Fruit fly (Drosophila melanogaster) whole organism, embryonic: Measurements from ENCODE around the gene TfIIS.

ENCODE experiments used
- CG10147 ChIP-seq: fragments of 200-800 bp; sonication (Bioruptor generic); optimal IDR thresholded peaks from 2 replicates; lab custom pipeline; 2019; ENCODE audit warnings: missing biosample characterization, mild to moderate bottlenecking, missing genetic modification characterization, moderate library complexity
- CG10431 ChIP-seq: fragments of 200-800 bp; sonication (Bioruptor generic); optimal IDR thresholded peaks from 3 replicates; lab custom pipeline; 2018; ENCODE audit warnings: missing biosample characterization, mild to moderate bottlenecking, missing genetic modification characterization
- CG11085 ChIP-seq: fragments of 200-800 bp; sonication (Bioruptor generic); IDR thresholded peaks from 2 replicates; pipeline ENCODE4 v1.3.6; 2022; ENCODE audit warnings: missing biosample characterization, missing genetic modification characterization
- CG11093 ChIP-seq: fragments of 200-800 bp; sonication (Bioruptor generic); IDR thresholded peaks from 3 replicates; pipeline ENCODE4 v1.3.6; 2022; ENCODE audit warnings: missing biosample characterization, missing genetic modification characterization
- CG13424 ChIP-seq: fragments of 200-800 bp; sonication (Bioruptor generic); optimal IDR thresholded peaks from 2 replicates; lab custom pipeline; 2019; ENCODE audit warnings: missing biosample characterization, mild to moderate bottlenecking, missing genetic modification characterization, moderate library complexity
- CG16863 ChIP-seq: fragments of 200-800 bp; sonication (Bioruptor generic); optimal IDR thresholded peaks from 3 replicates; lab custom pipeline; 2016; ENCODE audit warnings: missing biosample characterization, missing genetic modification characterization
- CG17328 ChIP-seq: fragments of 200-800 bp; sonication (Bioruptor generic); IDR thresholded peaks from 2 replicates; pipeline ENCODE4 v1.3.6; 2022; ENCODE audit warnings: missing biosample characterization, missing genetic modification characterization
- CG2875 ChIP-seq: fragments of 200-800 bp; sonication (Bioruptor generic); optimal IDR thresholded peaks from 2 replicates; lab custom pipeline; 2017; ENCODE audit warnings: missing biosample characterization, mild to moderate bottlenecking, missing genetic modification characterization, missing genetic modification reagents
- CG4282 ChIP-seq: fragments of 200-800 bp; sonication (Bioruptor generic); optimal IDR thresholded peaks from 2 replicates; lab custom pipeline; 2016; ENCODE audit warnings: missing biosample characterization, missing genetic modification characterization
- CG4730 ChIP-seq: fragments of 200-800 bp; sonication (Bioruptor generic); IDR thresholded peaks from 2 replicates; pipeline ENCODE4 v1.3.6; 2022; ENCODE audit warnings: missing biosample characterization, missing genetic modification characterization
- CG4820 ChIP-seq: fragments of 200-800 bp; sonication (Bioruptor generic); optimal IDR thresholded peaks from 3 replicates; lab custom pipeline; 2016; ENCODE audit warnings: missing biosample characterization, missing genetic modification characterization
- CG7372 ChIP-seq: fragments of 200-800 bp; sonication (Bioruptor generic); IDR thresholded peaks from 2 replicates; pipeline ENCODE4 v1.3.6; 2022; ENCODE audit warnings: missing biosample characterization, missing genetic modification characterization
- CG7745 ChIP-seq: fragments of 200-800 bp; sonication (Bioruptor generic); optimal IDR thresholded peaks from 2 replicates; lab custom pipeline; 2018; ENCODE audit warnings: missing biosample characterization, mild to moderate bottlenecking, missing genetic modification characterization, moderate library complexity
- CG8290 ChIP-seq, 3 experiments: fragments of 200-800 bp; sonication (Bioruptor generic); optimal IDR thresholded peaks; 2 replicates each; lab custom pipeline; 2016 to 2019; ENCODE audit warnings: missing biosample characterization in 3 of 3, missing genetic modification characterization in 3 of 3, mild to moderate bottlenecking in 2 of 3, moderate library complexity in 1 of 3
- CG8478 ChIP-seq: fragments of >200 bp; optimal IDR thresholded peaks from 2 replicates; lab custom pipeline; 2018
- CG9215 ChIP-seq: fragments of 200-800 bp; sonication (Bioruptor generic); IDR thresholded peaks from 2 replicates; pipeline ENCODE4 v1.3.6; 2022; ENCODE audit warnings: missing biosample characterization, missing genetic modification characterization
- CG9727 ChIP-seq: fragments of 200-800 bp; sonication (Bioruptor generic); optimal IDR thresholded peaks from 3 replicates; lab custom pipeline; 2017; ENCODE audit warnings: missing biosample characterization, mild to moderate bottlenecking, missing genetic modification characterization
- Dip3 ChIP-seq: fragments of 200-800 bp; sonication (Bioruptor generic); optimal IDR thresholded peaks from 3 replicates; lab custom pipeline; 2016; ENCODE audit warnings: missing biosample characterization, missing genetic modification characterization
- H15 ChIP-seq: fragments of 200-800 bp; sonication (Bioruptor generic); IDR thresholded peaks from 3 replicates; pipeline ENCODE4 v1.3.6; 2022; ENCODE audit warnings: missing biosample characterization, missing genetic modification characterization
- H2.0 ChIP-seq: fragments of 200-800 bp; sonication (Bioruptor generic); IDR thresholded peaks from 2 replicates; pipeline ENCODE4 v1.3.6; 2022; ENCODE audit warnings: missing biosample characterization, missing genetic modification characterization
- Hmx ChIP-seq: fragments of 200-800 bp; sonication (Bioruptor generic); optimal IDR thresholded peaks from 2 replicates; lab custom pipeline; 2016; ENCODE audit warnings: missing biosample characterization, missing genetic modification characterization
- MTF-1 ChIP-seq: fragments of 200-800 bp; sonication (Bioruptor generic); optimal IDR thresholded peaks from 2 replicates; lab custom pipeline; 2018; ENCODE audit warnings: missing biosample characterization, mild to moderate bottlenecking, missing genetic modification characterization, borderline replicate concordance
- Mad ChIP-seq: fragments of 200-800 bp; sonication (Bioruptor generic); optimal IDR thresholded peaks from 2 replicates; lab custom pipeline; 2016; ENCODE audit warnings: missing biosample characterization, missing genetic modification characterization
- NK7.1 ChIP-seq: fragments of 200-800 bp; sonication (Bioruptor generic); optimal IDR thresholded peaks from 3 replicates; lab custom pipeline; 2016; ENCODE audit warnings: missing biosample characterization, missing genetic modification characterization
- Neu2 ChIP-seq: fragments of 200-800 bp; sonication (Bioruptor generic); optimal IDR thresholded peaks from 3 replicates; lab custom pipeline; 2016; ENCODE audit warnings: missing biosample characterization, missing genetic modification characterization, borderline replicate concordance
- Opbp ChIP-seq: fragments of 200-800 bp; sonication (Bioruptor generic); IDR thresholded peaks from 3 replicates; pipeline ENCODE4 v1.3.6; 2022; ENCODE audit warnings: missing biosample characterization, missing genetic modification characterization; ENCODE audit not compliant: partially characterized antibody
- PHDP ChIP-seq: fragments of 200-800 bp; sonication (Bioruptor generic); optimal IDR thresholded peaks from 3 replicates; lab custom pipeline; 2018; ENCODE audit warnings: missing biosample characterization, mild to moderate bottlenecking, missing genetic modification characterization, moderate library complexity
- Six4 ChIP-seq: fragments of 200-800 bp; sonication (Bioruptor generic); optimal IDR thresholded peaks from 2 replicates; lab custom pipeline; 2016; ENCODE audit warnings: missing biosample characterization, missing genetic modification characterization
- Sry-δ ChIP-seq: fragments of 200-800 bp; sonication (Bioruptor generic); optimal IDR thresholded peaks from 2 replicates; lab custom pipeline; 2016; ENCODE audit warnings: missing biosample characterization, missing genetic modification characterization
- Ssrp ChIP-seq: fragments of 200-800 bp; sonication (Bioruptor generic); optimal IDR thresholded peaks from 2 replicates; lab custom pipeline; 2018; ENCODE audit warnings: missing biosample characterization, mild to moderate bottlenecking, missing genetic modification characterization, moderate library complexity
- YL-1 ChIP-seq: fragments of 200-800 bp; sonication (Bioruptor generic); optimal IDR thresholded peaks from 3 replicates; lab custom pipeline; 2017; ENCODE audit warnings: missing biosample characterization, mild to moderate bottlenecking, missing genetic modification characterization
- al ChIP-seq: fragments of 200-800 bp; sonication (Bioruptor generic); IDR thresholded peaks from 2 replicates; pipeline ENCODE4 v1.3.6; 2022; ENCODE audit warnings: missing biosample characterization, missing genetic modification characterization
- bcd ChIP-seq: fragments of 200-800 bp; sonication (Bioruptor generic); optimal IDR thresholded peaks from 2 replicates; lab custom pipeline; 2017; ENCODE audit warnings: missing biosample characterization, mild to moderate bottlenecking, missing genetic modification characterization
- caup ChIP-seq: fragments of 200-800 bp; sonication (Bioruptor generic); optimal IDR thresholded peaks from 3 replicates; lab custom pipeline; 2017; ENCODE audit warnings: missing biosample characterization, mild to moderate bottlenecking, missing genetic modification characterization, moderate library complexity; ENCODE audit not compliant: severe bottlenecking
- chif ChIP-seq, 2 experiments: fragments of 200-800 bp; sonication (Bioruptor generic); optimal IDR thresholded peaks; 3 replicates each; lab custom pipeline; 2016; ENCODE audit warnings: missing biosample characterization in 2 of 2, missing genetic modification characterization in 2 of 2
- chm ChIP-seq: fragments of 200-800 bp; sonication (Bioruptor generic); IDR thresholded peaks from 2 replicates; pipeline ENCODE4 v1.3.6; 2022; ENCODE audit warnings: missing biosample characterization, missing genetic modification characterization
- crc ChIP-seq: fragments of 200-800 bp; sonication (Bioruptor generic); optimal IDR thresholded peaks from 2 replicates; lab custom pipeline; 2016; ENCODE audit warnings: missing biosample characterization, missing genetic modification characterization
- dan ChIP-seq: fragments of 200-800 bp; sonication (Bioruptor generic); IDR thresholded peaks from 2 replicates; pipeline ENCODE4 v1.3.6; 2022; ENCODE audit warnings: missing biosample characterization, missing genetic modification characterization
- ems ChIP-seq: fragments of 200-800 bp; sonication (Bioruptor generic); optimal IDR thresholded peaks from 3 replicates; lab custom pipeline; 2016; ENCODE audit warnings: missing biosample characterization, missing genetic modification characterization
- ewg ChIP-seq: fragments of 200-800 bp; sonication (Bioruptor generic); optimal IDR thresholded peaks from 3 replicates; lab custom pipeline; 2017; ENCODE audit warnings: mild to moderate bottlenecking, missing biosample characterization, missing genetic modification reagents, missing genetic modification characterization
- eyg ChIP-seq: fragments of 200-800 bp; sonication (Bioruptor generic); optimal IDR thresholded peaks from 3 replicates; lab custom pipeline; 2016; ENCODE audit warnings: missing biosample characterization, missing genetic modification characterization
- ftz-f1 ChIP-seq: fragments of 200-800 bp; sonication (Bioruptor generic); optimal IDR thresholded peaks from 2 replicates; lab custom pipeline; 2016; ENCODE audit warnings: missing biosample characterization, missing genetic modification characterization
- fu2 ChIP-seq: fragments of 200-800 bp; sonication (Bioruptor generic); optimal IDR thresholded peaks from 2 replicates; lab custom pipeline; 2016; ENCODE audit warnings: missing biosample characterization, missing genetic modification characterization
- kah ChIP-seq: fragments of 200-800 bp; sonication (Bioruptor generic); optimal IDR thresholded peaks from 2 replicates; lab custom pipeline; 2018; ENCODE audit warnings: missing biosample characterization, mild to moderate bottlenecking, missing genetic modification characterization
- lmd ChIP-seq: fragments of 200-800 bp; sonication (Bioruptor generic); IDR thresholded peaks from 2 replicates; pipeline ENCODE4 v1.3.6; 2022; ENCODE audit warnings: missing biosample characterization, missing genetic modification characterization
- luna ChIP-seq: fragments of 200-800 bp; sonication (Bioruptor generic); optimal IDR thresholded peaks from 2 replicates; lab custom pipeline; 2016; ENCODE audit warnings: missing biosample characterization, missing genetic modification characterization
- nmo ChIP-seq: fragments of 200-800 bp; sonication (Bioruptor generic); optimal IDR thresholded peaks from 2 replicates; lab custom pipeline; 2018; ENCODE audit warnings: missing biosample characterization, mild to moderate bottlenecking, missing genetic modification characterization, moderate library complexity
- odd ChIP-seq: fragments of 200-800 bp; sonication (Bioruptor generic); optimal IDR thresholded peaks from 2 replicates; lab custom pipeline; 2017; ENCODE audit warnings: missing biosample characterization, mild to moderate bottlenecking, missing genetic modification characterization
- otp ChIP-seq: fragments of 200-800 bp; sonication (Bioruptor generic); IDR thresholded peaks from 3 replicates; pipeline ENCODE4, ENCODE4 v1.3.6; 2022; ENCODE audit warnings: missing biosample characterization, missing genetic modification characterization
- peb ChIP-seq: fragments of 200-800 bp; sonication (Bioruptor generic); IDR thresholded peaks from 2 replicates; pipeline ENCODE4 v1.3.6; 2022; ENCODE audit warnings: missing biosample characterization, missing genetic modification characterization
- zfh1 ChIP-seq: fragments of 200-800 bp; sonication (Bioruptor generic); IDR thresholded peaks from 3 replicates; pipeline ENCODE4 v1.3.6; 2022; ENCODE audit warnings: missing biosample characterization, missing genetic modification characterization

The TfIIS gene

DNA sequence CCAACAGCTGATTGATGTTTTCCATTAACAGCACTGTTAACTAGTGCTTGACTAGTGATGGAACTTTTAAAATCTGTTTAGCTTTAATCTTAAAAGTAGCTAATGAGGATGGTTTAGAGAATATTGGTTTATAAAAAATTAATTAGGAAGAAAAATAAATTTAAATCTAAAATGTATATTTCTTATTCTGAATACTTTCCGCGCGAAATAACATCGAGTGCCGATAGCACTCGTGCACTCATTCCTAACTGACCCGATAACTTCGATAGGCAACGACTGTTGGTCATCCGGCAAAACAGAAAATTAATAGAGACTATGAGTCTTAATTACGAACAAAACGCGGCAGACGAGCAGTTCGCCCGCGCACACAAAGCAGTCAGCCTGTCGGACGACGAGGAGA lies 50.9 kb downstream of the TfIIS start, which contains the start of the genes THG and Rnmt (continued):
- TF ChIP-seq ftz-f1 (GFP tag; lab: Kevin White, UChicago) (peak; percentile 26), crc (peak; percentile 41), odd (GFP tag; lab: Kevin White, UChicago) (peak; percentile 66), Ssrp (tag; lab: Kevin White, UChicago) (peak; percentile 76), kah (GFP tag; lab: Kevin White, UChicago) (peak; percentile 7), Sry-δ (peak; percentile 91), bcd (GFP tag; lab: Kevin White, UChicago) (peak; percentile 63), Six4 (GFP tag; lab: Kevin White, UChicago) (peak; percentile 71), CG9215 (peak; percentile 77), CG10147 (GFP tag; lab: Kevin White, UChicago) (peak; percentile 72), MTF-1 (no peak), CG8290 (GFP tag; optimal IDR thresholded peaks at IDR 0.05; lab: Kevin White, UChicago) (peak; percentile 77), CG8290 (tag; optimal IDR thresholded peaks at IDR 0.05; lab: Kevin White, UChicago) (peak; percentile 6 to 58), nmo (peak; percentile 85), CG4730 (GFP tag; lab: Robert Waterston, UW) (peak; percentile 73), NK7.1 (GFP tag; lab: Kevin White, UChicago) (peak; percentile 0), H15 (GFP tag; lab: Robert Waterston, UW) (peak; percentile 83), CG11085 (GFP tag; lab: Robert Waterston, UW) (peak; percentile 79), YL-1 (peak; percentile 49), otp (peak; percentile 77), luna (GFP tag; lab: Kevin White, UChicago) (no peak), lmd (GFP tag; lab: Robert Waterston, UW) (peak; percentile 85), CG17328 (GFP tag; lab: Robert Waterston, UW) (peak; percentile 86), Hmx (GFP tag; lab: Kevin White, UChicago) (peak; percentile 43), CG7745 (tag; lab: Kevin White, UChicago) (no peak), caup (GFP tag; lab: Kevin White, UChicago) (peak; percentile 67), CG4820 (peak; percentile 68), Opbp (peak; percentile 84), Mad (GFP tag; lab: Kevin White, UChicago) (peak; percentile 74), eyg (GFP tag; lab: Kevin White, UChicago) (peak; percentile 14), PHDP (tag; lab: Kevin White, UChicago) (peak; percentile 90), dan (GFP tag; lab: Robert Waterston, UW) (peak; percentile 30; the same call in 1 of the 2 replicates), fu2 (peak; percentile 5), CG8478 (no peak), H2.0 (GFP tag; lab: Robert Waterston, UW) (peak; percentile 84), CG13424 (tag; lab: Kevin White, UChicago) (peak; percentile 92), chif (GFP tag; optimal IDR thresholded peaks at IDR 0.05; lab: Kevin White, UChicago) (peak; percentile 62 to 69), Neu2 (no peak), ewg (GFP tag; lab: Kevin White, UChicago) (peak; percentile 55), CG7372 (GFP tag; lab: Robert Waterston, UW) (peak; percentile 85), CG10431 (GFP tag; lab: Kevin White, UChicago) (peak; percentile 7), ems (GFP tag; lab: Kevin White, UChicago) (peak; percentile 78), CG9727 (GFP tag; lab: Kevin White, UChicago) (peak; percentile 77), zfh1 (GFP tag; lab: Robert Waterston, UW) (peak; percentile 90), chm (GFP tag; lab: Robert Waterston, UW) (peak; percentile 65; the same call in 1 of the 2 replicates), Dip3 (GFP tag; lab: Kevin White, UChicago) (peak; percentile 60), CG4282 (GFP tag; lab: Kevin White, UChicago) (no peak), CG2875 (GFP tag; lab: Kevin White, UChicago) (peak; percentile 45), CG16863 (peak; percentile 35), peb (GFP tag; lab: Robert Waterston, UW) (peak; percentile 62), CG11093 (GFP tag; lab: Robert Waterston, UW) (peak; percentile 42; the same call in 2 of the 3 replicates), al (GFP tag; lab: Robert Waterston, UW) (peak; percentile 71)
